Comparison of ENCODE assay signal across 2 worm cellular contexts in the genomic region with DNA sequence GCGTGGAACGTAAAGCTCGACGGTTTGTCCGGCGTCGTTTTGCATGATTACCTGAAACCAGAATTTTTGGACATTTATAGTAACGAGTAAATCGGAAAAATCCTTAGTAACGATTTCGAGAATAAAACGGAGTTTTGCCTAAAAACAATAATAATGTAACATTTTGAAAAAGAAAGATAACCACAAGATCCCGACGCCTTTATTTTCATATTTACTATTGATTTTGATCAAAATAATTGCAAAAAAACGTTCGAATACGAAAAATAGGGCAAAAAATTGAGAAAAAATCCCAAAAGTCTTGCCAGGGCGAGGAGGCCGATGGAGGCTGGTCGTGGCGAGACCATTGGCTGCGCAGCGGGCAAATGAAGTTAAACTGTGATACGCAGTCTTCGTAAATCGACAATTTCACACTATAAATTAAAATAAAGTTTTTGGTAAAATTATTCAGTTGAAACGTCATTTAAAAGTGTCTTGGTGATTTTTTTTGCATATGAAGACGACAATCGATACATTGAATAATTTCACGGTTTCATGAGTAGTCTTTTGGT.
TF ChIP-seq lines count a peak whose summit lies in the region.

TSS of gene rps-21 (minus strand) at position 51 of the 548 bp plus-strand sequence.

TF ChIP-seq in whole organism, L1 larva, 84 proteins besides CTCF, POLR2A, EP300 and RAD21 (continued from another document):
- TF ChIP-seq sup-37 (GFP tag; optimal IDR thresholded peaks at IDR 0.05; lab: Kevin White, UChicago): no peak
- TF ChIP-seq swsn-7 (tag; optimal IDR thresholded peaks at IDR 0.05; lab: Kevin White, UChicago): peak; percentile 80
- peak; percentile 25 for TF ChIP-seq sox-4 (tag; optimal IDR thresholded peaks at IDR 0.05; lab: Kevin White, UChicago)
- TF ChIP-seq ztf-11 (tag; optimal IDR thresholded peaks at IDR 0.05; lab: Kevin White, UChicago): peak in 1 of 2 experiments; percentile 59
- TF ChIP-seq nhr-71 (tag; optimal IDR thresholded peaks at IDR 0.05; lab: Kevin White, UChicago): peak; percentile 89
- peak in 1 of 2 experiments; percentile 48 for TF ChIP-seq mdl-1 (tag; optimal IDR thresholded peaks at IDR 0.05; lab: Kevin White, UChicago)
- TF ChIP-seq F16B12.6 (tag; optimal IDR thresholded peaks at IDR 0.05; lab: Kevin White, UChicago): peak; percentile 30
- no peak for TF ChIP-seq pqm-1 (tag; optimal IDR thresholded peaks at IDR 0.05; lab: Kevin White, UChicago)
- TF ChIP-seq elt-3 (tag; optimal IDR thresholded peaks at IDR 0.05; lab: Kevin White, UChicago): peak in 2 of 6 experiments; percentile 53 to 62
- peak; percentile 88 for TF ChIP-seq xbp-1 (tag; optimal IDR thresholded peaks at IDR 0.05; lab: Kevin White, UChicago)
- peak; percentile 86 to 88 for TF ChIP-seq efl-1 (optimal IDR thresholded peaks at IDR 0.05; lab: Kevin White, UChicago)
- peak; percentile 78 to 98 for TF ChIP-seq efl-1 (GFP tag; optimal IDR thresholded peaks at IDR 0.05 in 1 of 2; lab: Kevin White, UChicago)
- no peak for TF ChIP-seq lin-39 (tag; optimal IDR thresholded peaks at IDR 0.05; lab: Kevin White, UChicago)
- peak; percentile 59 to 94 (median 78) for TF ChIP-seq ceh-82 (tag; optimal IDR thresholded peaks at IDR 0.05; lab: Kevin White, UChicago)
- TF ChIP-seq mef-2 (tag; optimal IDR thresholded peaks at IDR 0.05; lab: Kevin White, UChicago): no peak
- peak; percentile 43 for TF ChIP-seq fos-1 (tag; optimal IDR thresholded peaks at IDR 0.05; lab: Kevin White, UChicago)
- TF ChIP-seq egl-13 (tag; optimal IDR thresholded peaks at IDR 0.05; lab: Kevin White, UChicago): peak; percentile 22
- no peak for TF ChIP-seq hlh-17 (GFP tag; optimal IDR thresholded peaks at IDR 0.05; lab: Kevin White, UChicago; ENCODE audit: borderline replicate concordance)
- peak; percentile 76 for TF ChIP-seq fkh-8 (tag; optimal IDR thresholded peaks at IDR 0.05; lab: Kevin White, UChicago)
- TF ChIP-seq ama-1 (optimal IDR thresholded peaks at IDR 0.05; lab: Kevin White, UChicago): no peak
- no peak for TF ChIP-seq Y116A8C.19 (tag; optimal IDR thresholded peaks at IDR 0.05; lab: Kevin White, UChicago; ENCODE audit: borderline replicate concordance)
- no peak for TF ChIP-seq fkh-4 (tag; optimal IDR thresholded peaks at IDR 0.05; lab: Kevin White, UChicago; ENCODE audit: borderline replicate concordance)
- TF ChIP-seq elt-2 (tag; optimal IDR thresholded peaks at IDR 0.05; lab: Kevin White, UChicago): no peak
- peak; percentile 10 for TF ChIP-seq hpl-2 (GFP tag; optimal IDR thresholded peaks at IDR 0.05; lab: Kevin White, UChicago)
- no peak for TF ChIP-seq ceh-63 (GFP tag; optimal IDR thresholded peaks at IDR 0.05; lab: Kevin White, UChicago)
- TF ChIP-seq jun-1 (tag; optimal IDR thresholded peaks at IDR 0.05; lab: Kevin White, UChicago): peak; percentile 73
- no peak for TF ChIP-seq sptf-1 (tag; optimal IDR thresholded peaks at IDR 0.05; lab: Kevin White, UChicago)

TF ChIP-seq in whole organism, young adult, 124 proteins besides CTCF, POLR2A, EP300 and RAD21 (continued from another document):
- TF ChIP-seq F23B12.7 (tag; optimal IDR thresholded peaks at IDR 0.05; lab: Kevin White, UChicago; ENCODE audit: insufficient read depth) (peak; percentile 88), attf-5 (GFP tag; optimal IDR thresholded peaks at IDR 0.05; lab: Kevin White, UChicago) (peak; percentile 62), tbp1 (GFP tag; optimal IDR thresholded peaks at IDR 0.05; lab: Kevin White, UChicago) (peak; percentile 47), snpc-3.4 (tag; optimal IDR thresholded peaks at IDR 0.05; lab: Kevin White, UChicago) (peak; percentile 47), fkh-3 (tag; optimal IDR thresholded peaks at IDR 0.05; lab: Kevin White, UChicago) (no peak), ztf-22 (GFP tag; optimal IDR thresholded peaks at IDR 0.05; lab: Kevin White, UChicago) (no peak), hsf-1 (GFP tag; IDR thresholded peaks at IDR 0.05; lab: Robert Waterston, UW) (no peak), C17E4.6 (GFP tag; IDR thresholded peaks at IDR 0.05; lab: Robert Waterston, UW) (no peak), D2030.7 (GFP tag; IDR thresholded peaks at IDR 0.05; lab: Robert Waterston, UW) (0 out of 2 replicates have a peak, but pooled peaks have one; percentile 25), Y53G8AR.9 (GFP tag; conservative IDR thresholded peaks at IDR 0.05; lab: Robert Waterston, UW) (0 out of 2 replicates have a peak, but pooled peaks have one; percentile 14), dpff-1 (tag; optimal IDR thresholded peaks at IDR 0.05; lab: Kevin White, UChicago) (no peak), ztf-6 (GFP tag; IDR thresholded peaks at IDR 0.05; lab: Robert Waterston, UW) (no peak), nhr-120 (GFP tag; IDR thresholded peaks at IDR 0.05; lab: Robert Waterston, UW) (no peak), aptf-2 (GFP tag; conservative IDR thresholded peaks at IDR 0.05; lab: Robert Waterston, UW) (no peak), ztf-25 (GFP tag; IDR thresholded peaks at IDR 0.05; lab: Robert Waterston, UW) (no peak), pha-4 (tag; optimal IDR thresholded peaks at IDR 0.05; lab: Kevin White, UChicago) (no peak), F39B2.1 (GFP tag; IDR thresholded peaks at IDR 0.05; lab: Robert Waterston, UW) (no peak), ceh-100 (GFP tag; IDR thresholded peaks at IDR 0.05; lab: Robert Waterston, UW) (peak; percentile 46; the same call in 1 of the 2 replicates), chd-7 (tag; optimal IDR thresholded peaks at IDR 0.05; lab: Kevin White, UChicago) (no peak), F55B11.4 (tag; optimal IDR thresholded peaks at IDR 0.05; lab: Kevin White, UChicago; ENCODE audit: borderline replicate concordance, insufficient read depth) (no peak), K11D2.4 (GFP tag; IDR thresholded peaks at IDR 0.05; lab: Robert Waterston, UW) (no peak), attf-3 (GFP tag; conservative IDR thresholded peaks at IDR 0.05; lab: Robert Waterston, UW) (peak; percentile 34), him-1 (tag; optimal IDR thresholded peaks at IDR 0.05; lab: Kevin White, UChicago) (no peak), tlf-1 (GFP tag; optimal IDR thresholded peaks at IDR 0.05; lab: Kevin White, UChicago) (no peak), efl-1 (GFP tag; optimal IDR thresholded peaks at IDR 0.05; lab: Kevin White, UChicago) (peak; percentile 42), mcd-1 (GFP tag; IDR thresholded peaks at IDR 0.05; lab: Robert Waterston, UW) (peak; percentile 77), die-1 (tag; optimal IDR thresholded peaks at IDR 0.05; lab: Kevin White, UChicago) (no peak), egrh-3 (GFP tag; IDR thresholded peaks at IDR 0.05; lab: Robert Waterston, UW) (no peak), ceh-40 (GFP tag; IDR thresholded peaks at IDR 0.05; lab: Robert Waterston, UW) (no peak)
